Worm (Caenorhabditis elegans) whole organism, L4 larva: ENCODE data around the gene ZC8.6.

Experiments
- D1046.2 ChIP-seq: fragments of 200-800 bp; sonication (Bioruptor generic); IDR thresholded peaks from 2 replicates; pipeline ENCODE4 v1.3.6; 2022; ENCODE audit warnings: missing genetic modification characterization, missing compliant biosample characterization
- F10B5.3 ChIP-seq: sonication (generic microtip); optimal IDR thresholded peaks from 2 replicates; lab custom pipeline; 2016; ENCODE audit warnings: mild to moderate bottlenecking, missing genetic modification characterization, missing compliant biosample characterization
- F26F4.8 ChIP-seq: fragments of 200-800 bp; sonication (Bioruptor generic); conservative IDR thresholded peaks from 2 replicates; pipeline ENCODE4 v1.3.6; 2022; ENCODE audit warnings: missing genetic modification characterization, missing compliant biosample characterization
- F44E2.7 ChIP-seq: fragments of 200-800 bp; sonication (Bioruptor generic); IDR thresholded peaks from 2 replicates; pipeline ENCODE4 v2.1.2; 2022; ENCODE audit warnings: missing genetic modification characterization, missing compliant biosample characterization
- R02D3.7 ChIP-seq: fragments of 150-350 bp; sonication (generic microtip); optimal IDR thresholded peaks from 3 replicates; lab custom pipeline; 2014; ENCODE audit warnings: missing biosample characterization, missing genetic modification characterization
- Y105C5A.15 ChIP-seq: fragments of 200-800 bp; sonication (Bioruptor generic); IDR thresholded peaks from 2 replicates; pipeline ENCODE4 v1.3.6; 2022; ENCODE audit warnings: missing genetic modification characterization, missing compliant biosample characterization
- Y75B8A.6 ChIP-seq: fragments of 200-800 bp; sonication (Bioruptor generic); IDR thresholded peaks from 2 replicates; pipeline ENCODE4 v1.3.6; 2022; ENCODE audit warnings: missing genetic modification reagents, missing genetic modification characterization, missing compliant biosample characterization
- aly-2 ChIP-seq: sonication (generic microtip); optimal IDR thresholded peaks from 2 replicates; lab custom pipeline; 2018; ENCODE audit warnings: missing biosample characterization, missing genetic modification characterization
- ama-1 ChIP-seq: fragments of 150-350 bp; optimal IDR thresholded peaks from 2 replicates; lab custom pipeline; 2014; ENCODE audit warnings: inconsistent platforms, mixed read lengths
- ceh-28 ChIP-seq: fragments of 150-350 bp; optimal IDR thresholded peaks from 2 replicates; lab custom pipeline; 2014; ENCODE audit warnings: missing biosample characterization, missing genetic modification reagents, missing genetic modification characterization
- ceh-44 ChIP-seq: fragments of 200-800 bp; sonication (Bioruptor generic); IDR thresholded peaks from 2 replicates; pipeline ENCODE4 v1.3.6; 2022; ENCODE audit warnings: missing genetic modification reagents, missing genetic modification characterization, missing compliant biosample characterization
- ceh-82 ChIP-seq: sonication (generic microtip); optimal IDR thresholded peaks from 2 replicates; lab custom pipeline; 2017; ENCODE audit warnings: missing biosample characterization, missing genetic modification characterization
- cey-2 ChIP-seq: sonication (generic microtip); optimal IDR thresholded peaks from 3 replicates; lab custom pipeline; 2017; ENCODE audit warnings: missing genetic modification characterization, mild to moderate bottlenecking, missing compliant biosample characterization, antibody characterized with exemption, borderline replicate concordance; ENCODE audit not compliant: insufficient read depth
- daf-12 ChIP-seq: fragments of 150-350 bp; optimal IDR thresholded peaks from 2 replicates; lab custom pipeline; 2014; ENCODE audit warnings: missing biosample characterization, missing genetic modification reagents, missing genetic modification characterization
- daf-16 ChIP-seq, 3 experiments: sonication (generic microtip); optimal IDR thresholded peaks; 2 replicates each; lab custom pipeline; 2016 to 2017; ENCODE audit warnings: missing genetic modification characterization in 3 of 3, missing genetic modification reagents in 3 of 3, mild to moderate bottlenecking in 2 of 3, missing compliant biosample characterization in 2 of 3, missing biosample characterization in 1 of 3, moderate library complexity in 1 of 3
- dmd-9 ChIP-seq: fragments of 200-800 bp; sonication (Bioruptor generic); IDR thresholded peaks from 2 replicates; pipeline ENCODE4 v1.3.6; 2022; ENCODE audit warnings: missing genetic modification reagents, missing genetic modification characterization, missing compliant biosample characterization
- egl-43 ChIP-seq: fragments of 200-800 bp; sonication (Bioruptor generic); IDR thresholded peaks from 2 replicates; pipeline ENCODE4 v1.3.6; 2022; ENCODE audit warnings: missing genetic modification reagents, missing genetic modification characterization, missing compliant biosample characterization
- fkh-10 ChIP-seq: fragments of 150-350 bp; optimal IDR thresholded peaks from 2 replicates; lab custom pipeline; 2014; ENCODE audit warnings: missing biosample characterization, missing genetic modification reagents, missing genetic modification characterization
- hlh-11 ChIP-seq: fragments of 200-800 bp; sonication (Bioruptor generic); optimal IDR thresholded peaks from 2 replicates; lab custom pipeline; 2018; ENCODE audit warnings: mild to moderate bottlenecking, missing genetic modification characterization, missing compliant biosample characterization
- lin-1 ChIP-seq: fragments of 200-800 bp; sonication (Bioruptor generic); IDR thresholded peaks from 2 replicates; pipeline ENCODE4 v1.3.6; 2022; ENCODE audit warnings: missing genetic modification reagents, missing genetic modification characterization, missing compliant biosample characterization
- lin-13 ChIP-seq: fragments of 150-350 bp; optimal IDR thresholded peaks from 2 replicates; lab custom pipeline; 2014; ENCODE audit warnings: missing biosample characterization, missing genetic modification reagents, missing genetic modification characterization
- madf-9 ChIP-seq: fragments of 200-800 bp; sonication (Bioruptor generic); conservative IDR thresholded peaks from 2 replicates; pipeline ENCODE4 v1.3.6; 2022; ENCODE audit warnings: missing genetic modification reagents, missing genetic modification characterization, missing compliant biosample characterization
- mdl-1 ChIP-seq, 2 experiments: fragments of 150-350 bp in 1 of 2; sonication (generic microtip) in 1 of 2; optimal IDR thresholded peaks; 2 replicates each; lab custom pipeline; 2014 to 2017; ENCODE audit warnings: missing biosample characterization in 2 of 2, missing genetic modification characterization in 2 of 2
- mep-1 ChIP-seq: fragments of 150-350 bp; sonication (generic microtip); optimal IDR thresholded peaks from 3 replicates; lab custom pipeline; 2014; ENCODE audit warnings: missing biosample characterization, missing genetic modification characterization
- mxl-3 ChIP-seq: fragments of 200-800 bp; sonication (Bioruptor generic); optimal IDR thresholded peaks from 2 replicates; lab custom pipeline; 2018; ENCODE audit warnings: mild to moderate bottlenecking, missing genetic modification characterization, missing compliant biosample characterization
- nhr-10 ChIP-seq: fragments of 150-350 bp; optimal IDR thresholded peaks from 2 replicates; lab custom pipeline; 2014; ENCODE audit warnings: missing biosample characterization, missing genetic modification characterization
- nhr-102 ChIP-seq: sonication (generic microtip); optimal IDR thresholded peaks from 2 replicates; lab custom pipeline; 2016; ENCODE audit warnings: mild to moderate bottlenecking, missing genetic modification characterization, moderate library complexity, missing compliant biosample characterization
- nhr-48 ChIP-seq: sonication (generic microtip); optimal IDR thresholded peaks from 2 replicates; lab custom pipeline; 2016; ENCODE audit warnings: mild to moderate bottlenecking, missing genetic modification characterization, missing compliant biosample characterization
- nhr-6 ChIP-seq: fragments of 150-350 bp; optimal IDR thresholded peaks from 2 replicates; lab custom pipeline; 2014; ENCODE audit warnings: missing biosample characterization, missing genetic modification characterization
- nhr-76 ChIP-seq: fragments of 150-350 bp; optimal IDR thresholded peaks from 2 replicates; lab custom pipeline; 2014; ENCODE audit warnings: missing biosample characterization, missing genetic modification characterization
- pha-4 ChIP-seq, 2 experiments: fragments of 150-350 bp in 1 of 2; fragments of 200-800 bp in 1 of 2; sonication (Bioruptor generic) in 1 of 2; IDR thresholded peaks in 1 of 2; optimal IDR thresholded peaks in 1 of 2; 2 replicates each; pipeline versions ENCODE4 v1.3.6 to Lab custom; 2014 to 2022; ENCODE audit warnings: missing genetic modification characterization in 2 of 2, missing genetic modification reagents in 2 of 2, missing biosample characterization in 1 of 2, missing compliant biosample characterization in 1 of 2
- pqm-1 ChIP-seq: sonication (generic microtip); optimal IDR thresholded peaks from 2 replicates; lab custom pipeline; 2017; ENCODE audit warnings: missing biosample characterization, missing genetic modification characterization
- sdz-12 ChIP-seq: fragments of 200-800 bp; sonication (Bioruptor generic); optimal IDR thresholded peaks from 2 replicates; lab custom pipeline; 2018; ENCODE audit warnings: mild to moderate bottlenecking, missing genetic modification characterization, missing compliant biosample characterization
- skn-1 ChIP-seq: fragments of 150-350 bp; optimal IDR thresholded peaks from 2 replicates; lab custom pipeline; 2014; ENCODE audit warnings: missing biosample characterization, missing genetic modification characterization
- snpc-1.2 ChIP-seq: fragments of 200-800 bp; sonication (Bioruptor generic); IDR thresholded peaks from 2 replicates; pipeline ENCODE4 v1.3.6; 2022; ENCODE audit warnings: missing genetic modification reagents, missing genetic modification characterization, missing compliant biosample characterization
- tag-97 ChIP-seq: fragments of 200-800 bp; sonication (Bioruptor generic); IDR thresholded peaks from 2 replicates; pipeline ENCODE4 v1.3.6; 2022; ENCODE audit warnings: missing genetic modification characterization, missing compliant biosample characterization
- unc-130 ChIP-seq: sonication (generic microtip); optimal IDR thresholded peaks from 2 replicates; lab custom pipeline; 2016; ENCODE audit warnings: missing genetic modification reagents, missing genetic modification characterization, missing compliant biosample characterization
- unc-62 ChIP-seq, 3 experiments: fragments of 150-350 bp in 1 of 3; sonication (generic microtip); optimal IDR thresholded peaks in 2 of 3; peaks in 1 of 3; 1 replicate in 1 of 3; 2 replicates in 2 of 3; lab custom pipeline; 2014 to 2017; ENCODE audit warnings: missing biosample characterization in 3 of 3, missing genetic modification characterization in 3 of 3, missing genetic modification reagents in 3 of 3, missing genotype in 1 of 3
- vab-7 ChIP-seq: fragments of 200-800 bp; sonication (Bioruptor generic); IDR thresholded peaks from 2 replicates; pipeline ENCODE4 v1.3.6; 2022; ENCODE audit warnings: missing genetic modification reagents, missing genetic modification characterization, missing compliant biosample characterization
- zfp-2 ChIP-seq: sonication (generic microtip); optimal IDR thresholded peaks from 2 replicates; lab custom pipeline; 2016; ENCODE audit warnings: mild to moderate bottlenecking, missing genetic modification characterization, missing compliant biosample characterization
- zip-2 ChIP-seq: fragments of 150-350 bp; optimal IDR thresholded peaks from 2 replicates; lab custom pipeline; 2014; ENCODE audit warnings: missing biosample characterization, missing genetic modification characterization
- ztf-7 ChIP-seq: fragments of 150-350 bp; optimal IDR thresholded peaks from 2 replicates; lab custom pipeline; 2014; ENCODE audit warnings: missing biosample characterization, missing genetic modification characterization

Gene ZC8.6

DNA sequence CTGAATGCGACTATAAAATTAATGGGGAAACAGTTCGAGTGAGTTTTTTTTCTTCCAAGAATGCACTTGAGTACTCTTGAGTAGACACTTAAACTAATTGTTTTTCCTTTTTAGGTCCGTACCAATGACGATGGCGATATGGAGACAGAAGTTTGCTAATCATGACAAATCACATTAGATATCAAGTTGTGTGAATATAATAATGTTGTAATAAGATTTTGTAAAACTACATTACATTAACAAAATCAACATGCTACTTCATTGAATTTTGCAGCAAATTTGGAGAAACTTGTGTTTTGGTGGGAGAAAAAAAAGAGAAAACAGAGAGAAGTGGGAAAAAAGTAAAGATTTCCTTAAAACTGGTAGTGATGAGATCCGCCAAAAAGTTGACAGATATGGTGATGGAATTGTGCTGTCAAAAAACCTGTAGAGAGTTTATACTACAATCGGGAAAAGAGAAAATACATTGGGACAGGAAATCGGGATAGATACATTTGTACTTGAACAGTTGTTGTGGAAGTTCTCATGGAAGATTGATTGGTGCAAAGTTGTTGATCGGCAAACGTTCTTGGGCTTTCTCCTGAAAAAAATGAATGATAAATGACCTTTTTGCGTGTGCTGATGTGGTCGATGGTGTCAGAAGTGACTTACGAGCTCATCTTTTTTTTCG lies 30.7 kb upstream of the ZC8.6 start (continued):
- TF ChIP-seq daf-16 (GFP tag; optimal IDR thresholded peaks at IDR 0.05; lab: Kevin White, UChicago) = peak in 1 of 2 experiments; percentile 1
- no peak for TF ChIP-seq daf-16 (tag; optimal IDR thresholded peaks at IDR 0.05; lab: Kevin White, UChicago)

DNA sequence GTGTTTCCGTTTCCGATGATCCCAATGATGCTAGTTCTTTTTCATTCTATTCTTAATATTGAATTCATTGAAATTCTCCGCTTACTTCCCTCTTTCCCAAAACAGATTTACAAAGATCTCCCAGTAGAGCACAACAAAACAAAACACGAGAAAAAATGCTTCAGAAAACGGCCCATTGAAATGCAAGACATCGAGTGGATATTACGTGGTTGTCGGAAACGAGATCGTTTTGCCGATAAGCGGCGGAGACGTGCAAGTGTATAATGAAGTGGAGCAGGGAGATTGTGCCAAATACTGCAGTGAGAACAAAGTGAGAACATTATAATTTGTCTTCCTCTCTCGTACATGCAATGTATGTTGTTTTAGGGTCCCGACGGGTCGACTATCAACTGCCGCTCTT lies 29.1 kb upstream of the ZC8.6 start:
- no peak for TF ChIP-seq tag-97 (GFP tag; lab: Robert Waterston, UW)
- no peak for TF ChIP-seq lin-1 (GFP tag; lab: Robert Waterston, UW)
- no peak for TF ChIP-seq unc-130 (GFP tag; lab: Kevin White, UChicago)
- TF ChIP-seq mxl-3 (GFP tag; lab: Kevin White, UChicago) = no peak
- TF ChIP-seq nhr-102 (tag; lab: Kevin White, UChicago) = no peak
- no peak for TF ChIP-seq sdz-12 (GFP tag; lab: Kevin White, UChicago)
- TF ChIP-seq dmd-9 (GFP tag; lab: Robert Waterston, UW) = no peak
- no peak for TF ChIP-seq F44E2.7 (GFP tag; lab: Robert Waterston, UW)
- no peak for TF ChIP-seq F26F4.8 (GFP tag; lab: Robert Waterston, UW)

DNA sequence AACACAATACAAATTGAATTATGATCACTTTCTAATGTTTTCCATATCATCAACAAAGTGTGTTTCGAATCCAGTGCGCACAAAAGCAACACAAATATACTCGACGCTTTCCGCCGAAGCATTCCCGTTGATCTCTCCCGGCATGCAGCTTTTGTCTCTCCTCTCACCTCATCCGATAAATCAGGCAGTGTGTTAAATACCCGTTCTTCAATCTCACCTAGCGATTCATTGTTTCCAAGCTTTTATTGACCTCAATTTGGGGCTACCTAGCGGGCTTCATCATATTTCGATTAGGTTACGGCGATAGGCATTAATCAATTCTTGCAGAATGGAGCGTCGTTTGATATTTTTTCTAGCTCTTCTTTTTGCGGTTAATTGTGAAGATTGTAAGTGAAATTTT lies 26.9 kb upstream of the ZC8.6 start, which contains the start of gene ZC449.1:
ZC449.1 (plus strand) TSS at position 121 of the 400 bp plus-strand sequence.
- TF ChIP-seq cey-2 (tag; lab: Kevin White, UChicago) (no peak), unc-62 (GFP tag; optimal IDR thresholded peaks at IDR 0.05 in 1 of 2; lab: Kevin White, UChicago) (peak in 1 of 2 experiments; percentile 17), unc-62 (tag; optimal IDR thresholded peaks at IDR 0.05; lab: Kevin White, UChicago) (no peak), ceh-44 (GFP tag; lab: Robert Waterston, UW) (no peak)

DNA sequence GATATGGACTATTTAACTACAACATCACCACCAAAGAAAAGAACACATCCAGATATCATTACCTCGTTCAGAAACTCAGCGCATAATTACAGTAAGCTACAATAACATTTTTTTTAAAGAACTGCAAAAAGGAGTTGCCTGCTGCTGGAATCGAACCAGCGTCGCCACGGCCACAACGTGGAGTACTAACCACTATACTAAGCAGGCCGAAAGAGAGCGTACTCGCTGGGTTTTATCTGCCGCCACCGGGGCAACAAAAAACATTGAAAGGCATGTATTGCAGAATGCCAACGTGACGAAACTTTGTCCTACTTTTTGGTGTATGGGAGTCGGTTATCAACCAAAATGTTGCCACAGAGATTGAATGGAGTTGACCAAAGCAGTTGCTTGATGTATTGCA lies 25.3 kb upstream of the ZC8.6 start:
- TF ChIP-seq nhr-76 = no peak
- TF ChIP-seq hlh-11 (tag; lab: Kevin White, UChicago) = peak; percentile 55
- no peak for TF ChIP-seq ceh-82 (tag; lab: Kevin White, UChicago)
- TF ChIP-seq skn-1 (tag; lab: Kevin White, UChicago) = no peak
- peak; percentile 58 for TF ChIP-seq madf-9 (GFP tag; lab: Robert Waterston, UW)
- peak; percentile 87 for TF ChIP-seq snpc-1.2
- TF ChIP-seq Y105C5A.15 (GFP tag; lab: Robert Waterston, UW) = 0 out of 2 replicates have a peak, but pooled peaks have one; percentile 49
- peak; percentile 55 for TF ChIP-seq sdz-12 (GFP tag; lab: Kevin White, UChicago)
- no peak for TF ChIP-seq zfp-2 (tag; lab: Kevin White, UChicago)
- no peak for TF ChIP-seq tag-97 (GFP tag; lab: Robert Waterston, UW)
- no peak for TF ChIP-seq pqm-1 (tag; lab: Kevin White, UChicago)
- no peak for TF ChIP-seq nhr-10
- TF ChIP-seq lin-13 (GFP tag; lab: Kevin White, UChicago) = peak; percentile 19
- peak; percentile 24 for TF ChIP-seq nhr-102 (tag; lab: Kevin White, UChicago)
- TF ChIP-seq mep-1 (tag; lab: Kevin White, UChicago) = peak; percentile 78
- peak; percentile 61; the same call in 1 of the 2 replicates for TF ChIP-seq Y75B8A.6 (GFP tag; lab: Robert Waterston, UW)
- peak; percentile 67 for TF ChIP-seq zip-2 (tag; lab: Kevin White, UChicago)
- TF ChIP-seq F10B5.3 (tag; lab: Kevin White, UChicago) = peak; percentile 19
- no peak for TF ChIP-seq ama-1 (lab: Kevin White, UChicago)
- no peak for TF ChIP-seq fkh-10 (GFP tag; lab: Kevin White, UChicago)
- peak; percentile 24 for TF ChIP-seq nhr-48
- no peak for TF ChIP-seq aly-2 (tag; lab: Kevin White, UChicago)
- TF ChIP-seq ztf-7 = peak; percentile 52
- TF ChIP-seq unc-62 (GFP tag; optimal IDR thresholded peaks at IDR 0.05 in 1 of 2; lab: Kevin White, UChicago) = peak in 1 of 2 experiments; percentile 97
- TF ChIP-seq unc-62 (tag; optimal IDR thresholded peaks at IDR 0.05; lab: Kevin White, UChicago) = no peak
- TF ChIP-seq ceh-28 (tag; lab: Kevin White, UChicago) = no peak
- TF ChIP-seq D1046.2 = no peak
- peak; percentile 80 for TF ChIP-seq vab-7
- TF ChIP-seq daf-12 (tag; lab: Kevin White, UChicago) = no peak
- TF ChIP-seq egl-43 (GFP tag; lab: Robert Waterston, UW) = peak; percentile 88
- peak in 1 of 2 experiments; percentile 46 for TF ChIP-seq mdl-1 (tag; optimal IDR thresholded peaks at IDR 0.05; lab: Kevin White, UChicago)
- peak; percentile 61 for TF ChIP-seq nhr-6 (tag; lab: Kevin White, UChicago)
- TF ChIP-seq R02D3.7 (tag; lab: Kevin White, UChicago) = no peak
- 0 out of 2 replicates have a peak, but pooled peaks have one; percentile 21 for TF ChIP-seq ceh-44 (GFP tag; lab: Robert Waterston, UW)
- peak; percentile 83 for TF ChIP-seq pha-4 (GFP tag; IDR thresholded peaks at IDR 0.05; lab: Robert Waterston, UW)
- no peak for TF ChIP-seq pha-4 (tag; optimal IDR thresholded peaks at IDR 0.05; lab: Kevin White, UChicago)
